Worm (Caenorhabditis elegans): ENCODE measurements around the gene pst-2.

ce11 chrIII:5707546-5707945, 27.3 kb downstream of the pst-2 start:
- TF ChIP-seq him-1 (tag; optimal IDR thresholded peaks at IDR 0.05) (no peak), dao-5 (tag; optimal IDR thresholded peaks at IDR 0.05) (no peak)

Data from whole organism, L4/young adult.